Fruit fly (Drosophila melanogaster) whole organism: ENCODE data around the gene Vlet.

Source experiments
- CG8478 ChIP-seq: fragments of >200 bp; optimal IDR thresholded peaks from 2 replicates; lab custom pipeline; 2018; ENCODE audit warnings: inconsistent platforms
- EcR ChIP-seq, 2 experiments: fragments of >200 bp; optimal IDR thresholded peaks; 2 replicates each; lab custom pipeline; 2017; ENCODE audit warnings: missing biosample characterization in 2 of 2, missing genetic modification characterization in 2 of 2, missing genetic modification reagents in 2 of 2
- pan ChIP-seq: fragments of >200 bp; optimal IDR thresholded peaks from 2 replicates; lab custom pipeline; 2017
- psq ChIP-seq: fragments of >200 bp; optimal IDR thresholded peaks from 2 replicates; lab custom pipeline; 2017
- usp ChIP-seq: fragments of >200 bp; optimal IDR thresholded peaks from 2 replicates; lab custom pipeline; 2017; ENCODE audit warnings: missing biosample characterization, missing genetic modification characterization, mixed read lengths

DNA sequence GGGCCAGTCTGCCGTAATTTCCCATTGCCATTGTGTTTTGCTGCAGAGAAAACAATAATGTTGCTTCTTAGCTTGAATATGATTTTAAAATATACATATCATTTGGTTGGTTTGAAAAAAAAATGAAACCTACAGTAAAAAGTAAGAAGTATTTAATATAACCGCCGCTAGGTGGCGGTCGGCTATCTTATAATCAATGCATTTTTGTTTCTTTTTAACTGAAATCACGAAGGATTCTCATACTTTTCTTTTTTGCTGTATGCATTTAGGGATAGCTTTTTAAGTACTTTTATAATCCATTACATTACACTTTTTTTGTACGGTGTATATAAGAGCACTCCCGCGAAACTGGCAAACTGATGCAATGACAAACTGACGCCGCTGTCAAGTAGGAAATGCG lies 27.0 kb downstream of the Vlet start:
- TF ChIP-seq EcR (GFP tag; optimal IDR thresholded peaks at IDR 0.05; lab: Kevin White, UChicago) = no peak
- TF ChIP-seq psq (lab: Kevin White, UChicago) = no peak
- TF ChIP-seq CG8478 (lab: Kevin White, UChicago) = no peak
- TF ChIP-seq pan = no peak
- TF ChIP-seq usp (GFP tag; lab: Kevin White, UChicago) = no peak
